Worm (Caenorhabditis elegans) whole organism, L2 larva: ENCODE measurements around the gene col-87.

ENCODE experiments used
- R02D3.7 ChIP-seq: fragments of 150-350 bp; optimal IDR thresholded peaks from 2 replicates; lab custom pipeline; 2014; ENCODE audit warnings: missing biosample characterization, missing genetic modification characterization
- aly-2 ChIP-seq: fragments of 150-350 bp; optimal IDR thresholded peaks from 2 replicates; lab custom pipeline; 2014; ENCODE audit warnings: missing biosample characterization, missing genetic modification characterization
- ama-1 ChIP-seq: fragments of 150-350 bp; optimal IDR thresholded peaks from 2 replicates; lab custom pipeline; 2018; ENCODE audit warnings: inconsistent platforms
- lin-13 ChIP-seq: fragments of 150-350 bp; optimal IDR thresholded peaks from 2 replicates; lab custom pipeline; 2014; ENCODE audit warnings: missing biosample characterization, missing genetic modification reagents, missing genetic modification characterization
- lsy-2 ChIP-seq, 2 experiments: fragments of 150-350 bp in 1 of 2; sonication (generic microtip) in 1 of 2; optimal IDR thresholded peaks; 2 replicates each; lab custom pipeline; 2014 to 2017; ENCODE audit warnings: missing biosample characterization in 2 of 2, missing genetic modification characterization in 2 of 2
- nhr-12 ChIP-seq: fragments of 150-350 bp; optimal IDR thresholded peaks from 2 replicates; lab custom pipeline; 2014; ENCODE audit warnings: missing biosample characterization, missing genetic modification characterization
- nhr-237 ChIP-seq: fragments of 150-350 bp; optimal IDR thresholded peaks from 2 replicates; lab custom pipeline; 2014; ENCODE audit warnings: missing biosample characterization, missing genetic modification characterization
- skn-1 ChIP-seq: sonication (generic microtip); optimal IDR thresholded peaks from 2 replicates; lab custom pipeline; 2017; ENCODE audit warnings: missing biosample characterization, missing genetic modification characterization
- unc-62 ChIP-seq: fragments of 150-350 bp; optimal IDR thresholded peaks from 2 replicates; lab custom pipeline; 2014; ENCODE audit warnings: missing biosample characterization, missing genetic modification reagents, missing genetic modification characterization
- ztf-11 ChIP-seq: sonication (generic microtip); optimal IDR thresholded peaks from 2 replicates; lab custom pipeline; 2017; ENCODE audit warnings: missing biosample characterization, missing genetic modification characterization

- no peak for TF ChIP-seq ztf-11 (tag; lab: Kevin White, UChicago)
- TF ChIP-seq lsy-2 (tag; optimal IDR thresholded peaks at IDR 0.05; lab: Kevin White, UChicago): no peak
- no peak for TF ChIP-seq nhr-12
- no peak for TF ChIP-seq R02D3.7 (tag; lab: Kevin White, UChicago)
- TF ChIP-seq lin-13 (GFP tag; lab: Kevin White, UChicago): no peak
- TF ChIP-seq ama-1 (lab: Kevin White, UChicago): no peak
- no peak for TF ChIP-seq skn-1 (tag; lab: Kevin White, UChicago)
- no peak for TF ChIP-seq nhr-237 (tag; lab: Kevin White, UChicago)
- TF ChIP-seq unc-62 (GFP tag; lab: Kevin White, UChicago): no peak
- TF ChIP-seq aly-2 (tag; lab: Kevin White, UChicago): no peak
These were observed 38.2 kb upstream of the col-87 start, which contains the start of gene algn-3 for ce11 chrII:14132733-14133132.
